Fruit fly (Drosophila melanogaster): ENCODE measurements around the gene eca.

Gene eca

DNA sequence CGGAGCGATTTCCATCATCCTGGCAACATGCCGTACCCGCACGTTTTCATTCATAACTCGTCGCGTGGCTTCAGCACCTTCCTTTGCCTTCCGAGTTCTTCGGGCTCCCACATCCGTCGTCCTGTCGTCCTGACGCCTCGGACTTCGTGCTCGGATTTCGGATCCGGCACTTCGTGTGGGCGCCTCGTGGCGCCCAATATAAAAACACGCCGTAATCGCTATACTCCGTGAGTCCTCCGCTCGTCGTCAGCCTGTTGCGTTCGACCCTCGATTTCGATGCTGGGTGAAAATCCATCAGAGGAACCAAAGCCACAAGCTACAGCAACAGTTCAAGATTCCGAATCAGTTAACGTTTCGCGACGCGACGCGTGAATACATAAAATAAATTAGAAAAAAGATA lies 45.0 kb downstream of the eca start:
- no peak for TF ChIP-seq Blimp-1 (GFP tag; optimal IDR thresholded peaks at IDR 0.05)
- no peak for TF ChIP-seq Eip75B (GFP tag; optimal IDR thresholded peaks at IDR 0.05)
- TF ChIP-seq ss (GFP tag; optimal IDR thresholded peaks at IDR 0.05): no peak

DNA sequence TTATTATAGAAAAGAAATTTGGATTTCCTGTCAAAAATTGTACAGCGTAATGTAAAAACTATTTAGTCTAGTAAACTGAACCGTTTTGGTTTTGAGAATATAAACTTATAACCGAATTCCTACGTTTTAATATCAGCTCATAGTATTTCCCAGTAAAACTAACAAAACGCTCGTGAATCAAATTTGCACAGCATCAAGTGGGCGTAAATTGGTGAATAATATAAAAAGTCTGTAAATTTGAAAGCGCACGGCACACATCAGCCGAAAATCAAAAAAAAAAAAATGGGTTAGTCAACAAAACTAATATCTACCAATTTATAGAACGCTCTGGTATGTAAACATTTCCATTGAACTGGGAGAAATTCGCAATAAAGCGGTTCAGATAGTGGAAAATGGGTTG lies 47.4 kb downstream of the eca start, which contains the start of gene Dh44:
TSS of gene Dh44 (plus strand) at position 301 of the 400 bp plus-strand sequence.
- no peak for TF ChIP-seq CG34406 (GFP tag; optimal IDR thresholded peaks at IDR 0.05)
- no peak for TF ChIP-seq CG6854 (GFP tag; optimal IDR thresholded peaks at IDR 0.05)
- no peak for TF ChIP-seq CG4318 (GFP tag; optimal IDR thresholded peaks at IDR 0.05)
- no peak for TF ChIP-seq CG8319 (GFP tag; optimal IDR thresholded peaks at IDR 0.05)
- TF ChIP-seq Ets21C (GFP tag; optimal IDR thresholded peaks at IDR 0.05): no peak
- TF ChIP-seq dsx (GFP tag; optimal IDR thresholded peaks at IDR 0.05; ENCODE audit: poor library complexity, severe bottlenecking): no peak
- TF ChIP-seq CG6792 (GFP tag; optimal IDR thresholded peaks at IDR 0.05): no peak
- TF ChIP-seq fd85E (GFP tag; optimal IDR thresholded peaks at IDR 0.05): no peak
- TF ChIP-seq spab (GFP tag; optimal IDR thresholded peaks at IDR 0.05): no peak
- TF ChIP-seq Hr39 (GFP tag; optimal IDR thresholded peaks at IDR 0.05): no peak
- TF ChIP-seq Hr4 (GFP tag; optimal IDR thresholded peaks at IDR 0.05): no peak

DNA sequence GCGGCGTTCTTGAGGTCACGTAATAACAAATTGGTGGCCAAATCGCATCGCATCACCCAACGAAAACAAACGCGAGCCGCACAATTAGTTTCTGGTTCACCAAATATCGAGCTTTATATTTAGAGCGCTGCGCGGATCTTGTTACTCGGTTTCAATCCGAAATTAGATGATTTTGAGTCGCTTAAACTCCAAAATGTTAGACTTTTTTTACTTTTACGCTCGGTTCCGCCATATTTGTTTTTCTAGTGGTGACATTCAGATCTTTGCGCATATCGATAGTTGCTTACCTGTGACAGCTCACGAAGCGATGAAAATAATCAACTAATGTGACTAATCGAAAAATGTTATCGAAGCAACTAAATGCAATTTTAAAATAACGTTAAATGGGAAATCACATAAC lies 47.9 kb downstream of the eca start, which contains the start of gene Scm:
TSS of gene Scm (minus strand) at position 251 of the 400 bp plus-strand sequence.
- TF ChIP-seq Met (GFP tag; optimal IDR thresholded peaks at IDR 0.05) (no peak), esn (GFP tag; optimal IDR thresholded peaks at IDR 0.05) (peak; percentile 15), vri (GFP tag; optimal IDR thresholded peaks at IDR 0.05) (peak; percentile 70), fkh (GFP tag; optimal IDR thresholded peaks at IDR 0.05) (peak; percentile 79), CG11902 (GFP tag; optimal IDR thresholded peaks at IDR 0.05) (no peak), Ets96B (tag; optimal IDR thresholded peaks at IDR 0.05) (no peak), Eip78C (GFP tag) (no peak), achi (GFP tag; optimal IDR thresholded peaks at IDR 0.05) (peak; percentile 65)

Measured in whole organism, prepupa.